Fruit fly (Drosophila melanogaster) whole organism: Measurements from ENCODE around the gene CG14245.

ENCODE experiments used
- CG8478 ChIP-seq: fragments of >200 bp; optimal IDR thresholded peaks from 2 replicates; lab custom pipeline; 2018; ENCODE audit warnings: inconsistent platforms
- Dll ChIP-seq: fragments of >200 bp; optimal IDR thresholded peaks from 2 replicates; lab custom pipeline; 2017
- EcR ChIP-seq, 2 experiments: fragments of >200 bp; optimal IDR thresholded peaks; 2 replicates each; lab custom pipeline; 2017; ENCODE audit warnings: missing biosample characterization in 2 of 2, missing genetic modification characterization in 2 of 2, missing genetic modification reagents in 2 of 2
- pan ChIP-seq: fragments of >200 bp; optimal IDR thresholded peaks from 2 replicates; lab custom pipeline; 2017
- psq ChIP-seq: fragments of >200 bp; optimal IDR thresholded peaks from 2 replicates; lab custom pipeline; 2017
- usp ChIP-seq: fragments of >200 bp; optimal IDR thresholded peaks from 2 replicates; lab custom pipeline; 2017; ENCODE audit warnings: missing biosample characterization, missing genetic modification characterization, mixed read lengths

- TF ChIP-seq Dll (lab: Kevin White, UChicago) = no peak
- TF ChIP-seq CG8478 (lab: Kevin White, UChicago) = no peak
- no peak for TF ChIP-seq pan (lab: Kevin White, UChicago)
- TF ChIP-seq psq (lab: Kevin White, UChicago) = no peak
- no peak for TF ChIP-seq usp (GFP tag; lab: Kevin White, UChicago)
- no peak for TF ChIP-seq EcR (GFP tag; optimal IDR thresholded peaks at IDR 0.05; lab: Kevin White, UChicago)
These were observed 28.4 kb upstream of the CG14245 start for dm6 chr3R:26700125-26700524.
